Worm (Caenorhabditis elegans) whole organism, young adult: ENCODE measurements around the gene C18G1.8.

Experiments
- B0019.2 ChIP-seq: fragments of 200-800 bp; sonication (Bioruptor generic); conservative IDR thresholded peaks from 2 replicates; pipeline ENCODE4 v1.3.6; 2022; ENCODE audit warnings: missing genetic modification reagents, missing genetic modification characterization, missing compliant biosample characterization
- B0035.1 ChIP-seq: sonication (generic microtip); optimal IDR thresholded peaks from 2 replicates; lab custom pipeline; 2016; ENCODE audit warnings: missing genetic modification characterization, mild to moderate bottlenecking, missing compliant biosample characterization, missing genotype, missing genetic modification reagents
- B0336.3 ChIP-seq: fragments of 200-800 bp; sonication (Bioruptor generic); IDR thresholded peaks from 2 replicates; pipeline ENCODE4 v1.3.6; 2022; ENCODE audit warnings: missing genetic modification characterization, missing compliant biosample characterization
- C17E4.6 ChIP-seq: fragments of 200-800 bp; sonication (Bioruptor generic); IDR thresholded peaks from 2 replicates; pipeline ENCODE4 v1.3.6; 2022; ENCODE audit warnings: missing genetic modification reagents, missing genetic modification characterization, missing compliant biosample characterization
- F10E7.11 ChIP-seq: sonication (generic microtip); optimal IDR thresholded peaks from 2 replicates; lab custom pipeline; 2017; ENCODE audit warnings: mild to moderate bottlenecking, missing genetic modification characterization, moderate library complexity, missing compliant biosample characterization
- F22D6.2 ChIP-seq: sonication (generic microtip); optimal IDR thresholded peaks from 2 replicates; lab custom pipeline; 2016; ENCODE audit warnings: mild to moderate bottlenecking, missing genetic modification characterization, missing compliant biosample characterization
- F33H1.4 ChIP-seq: fragments of 200-800 bp; sonication (Bioruptor generic); IDR thresholded peaks from 2 replicates; pipeline ENCODE4 v1.3.6; 2022; ENCODE audit warnings: missing genetic modification reagents, missing genetic modification characterization, missing compliant biosample characterization
- F49E8.2 ChIP-seq: sonication (generic microtip); optimal IDR thresholded peaks from 3 replicates; lab custom pipeline; 2017; ENCODE audit warnings: missing genetic modification characterization, mild to moderate bottlenecking, missing compliant biosample characterization, antibody characterized with exemption, moderate library complexity; ENCODE audit not compliant: insufficient read depth
- F57A8.1 ChIP-seq: fragments of 200-800 bp; sonication (Bioruptor generic); optimal IDR thresholded peaks from 2 replicates; lab custom pipeline; 2018; ENCODE audit warnings: mild to moderate bottlenecking, missing genetic modification characterization, moderate library complexity, missing compliant biosample characterization
- Y53G8AR.9 ChIP-seq: fragments of 200-800 bp; sonication (Bioruptor generic); conservative IDR thresholded peaks from 2 replicates; pipeline ENCODE4 v1.3.6; 2022; ENCODE audit warnings: missing genetic modification reagents, missing genetic modification characterization, missing compliant biosample characterization
- Y67H2A.10 ChIP-seq: fragments of 200-800 bp; sonication (Bioruptor generic); conservative IDR thresholded peaks from 2 replicates; pipeline ENCODE4 v1.3.6; 2022; ENCODE audit warnings: missing genetic modification reagents, missing genetic modification characterization, missing compliant biosample characterization
- Y79H2A.3 ChIP-seq: fragments of 200-800 bp; sonication (Bioruptor generic); conservative IDR thresholded peaks from 2 replicates; pipeline ENCODE4 v1.3.6; 2022; ENCODE audit warnings: missing genetic modification reagents, missing genetic modification characterization, missing compliant biosample characterization
- akir-1 ChIP-seq: fragments of 200-800 bp; sonication (Bioruptor generic); optimal IDR thresholded peaks from 2 replicates; lab custom pipeline; 2018; ENCODE audit warnings: mild to moderate bottlenecking, missing genetic modification characterization, moderate library complexity, missing compliant biosample characterization
- aptf-2 ChIP-seq: fragments of 200-800 bp; sonication (Bioruptor generic); conservative IDR thresholded peaks from 2 replicates; pipeline ENCODE4 v1.3.6; 2022; ENCODE audit warnings: missing genetic modification reagents, missing genetic modification characterization, missing compliant biosample characterization
- atf-7 ChIP-seq: sonication (generic microtip); optimal IDR thresholded peaks from 2 replicates; lab custom pipeline; 2017; ENCODE audit warnings: mild to moderate bottlenecking, missing genetic modification characterization, missing compliant biosample characterization
- attf-5 ChIP-seq: fragments of 200-800 bp; sonication (Bioruptor generic); optimal IDR thresholded peaks from 2 replicates; lab custom pipeline; 2018; ENCODE audit warnings: mild to moderate bottlenecking, missing genetic modification characterization, missing compliant biosample characterization
- ccch-3 ChIP-seq: fragments of 200-800 bp; sonication (Bioruptor generic); optimal IDR thresholded peaks from 2 replicates; lab custom pipeline; 2018; ENCODE audit warnings: mild to moderate bottlenecking, missing genetic modification characterization, missing compliant biosample characterization
- cebp-1 ChIP-seq, 2 experiments: fragments of 200-800 bp in 1 of 2; sonication (Bioruptor generic) in 1 of 2; sonication (generic microtip) in 1 of 2; IDR thresholded peaks in 1 of 2; optimal IDR thresholded peaks in 1 of 2; 2 replicates each; pipeline versions ENCODE4 v1.3.6 to Lab custom; 2017 to 2022; ENCODE audit warnings: missing compliant biosample characterization in 2 of 2, missing genetic modification characterization in 2 of 2, mild to moderate bottlenecking in 1 of 2, missing genetic modification reagents in 1 of 2, moderate library complexity in 1 of 2
- ceh-58 ChIP-seq: fragments of 200-800 bp; sonication (Bioruptor generic); IDR thresholded peaks from 2 replicates; pipeline ENCODE4 v1.3.6; 2022; ENCODE audit warnings: missing genetic modification characterization, missing compliant biosample characterization
- dpff-1 ChIP-seq: sonication (generic microtip); optimal IDR thresholded peaks from 2 replicates; lab custom pipeline; 2017; ENCODE audit warnings: mild to moderate bottlenecking, missing genetic modification characterization, missing compliant biosample characterization
- efl-1 ChIP-seq: fragments of 150-350 bp; optimal IDR thresholded peaks from 2 replicates; lab custom pipeline; 2014; ENCODE audit warnings: missing biosample characterization, missing genetic modification reagents, missing genetic modification characterization
- egl-18 ChIP-seq: fragments of 200-800 bp; sonication (Bioruptor generic); IDR thresholded peaks from 2 replicates; pipeline ENCODE4 v1.3.6; 2022; ENCODE audit warnings: missing genetic modification reagents, missing genetic modification characterization, missing compliant biosample characterization
- egl-44 ChIP-seq: fragments of 200-800 bp; sonication (Bioruptor generic); IDR thresholded peaks from 2 replicates; pipeline ENCODE4 v1.3.6; 2022; ENCODE audit warnings: missing genetic modification reagents, missing genetic modification characterization, missing compliant biosample characterization
- fkh-3 ChIP-seq: sonication (generic microtip); optimal IDR thresholded peaks from 2 replicates; lab custom pipeline; 2016; ENCODE audit warnings: mild to moderate bottlenecking, missing genetic modification characterization, missing compliant biosample characterization
- hlh-12 ChIP-seq: sonication (generic microtip); optimal IDR thresholded peaks from 2 replicates; lab custom pipeline; 2016; ENCODE audit warnings: missing genetic modification characterization, missing compliant biosample characterization
- hrde-1 ChIP-seq: sonication (generic microtip); optimal IDR thresholded peaks from 2 replicates; lab custom pipeline; 2016; ENCODE audit warnings: missing genetic modification characterization, mild to moderate bottlenecking, missing compliant biosample characterization, moderate library complexity, missing genotype, missing genetic modification reagents, borderline replicate concordance
- let-526 ChIP-seq: fragments of 200-800 bp; sonication (Bioruptor generic); IDR thresholded peaks from 2 replicates; pipeline ENCODE4 v1.3.6; 2022; ENCODE audit warnings: missing genetic modification reagents, missing genetic modification characterization, missing compliant biosample characterization
- lin-26 ChIP-seq: fragments of 200-800 bp; sonication (Bioruptor generic); IDR thresholded peaks from 2 replicates; pipeline ENCODE4 v1.3.6; 2022; ENCODE audit warnings: missing genetic modification reagents, missing genetic modification characterization, missing compliant biosample characterization
- lin-35 ChIP-seq, 3 experiments: fragments of 150-350 bp in 2 of 3; sonication (generic microtip) in 1 of 3; optimal IDR thresholded peaks; 2 replicates each; lab custom pipeline; 2014 to 2018; ENCODE audit warnings: missing biosample characterization in 3 of 3, missing genetic modification characterization in 3 of 3, missing genetic modification reagents in 3 of 3
- lin-54 ChIP-seq: fragments of 200-800 bp; sonication (Bioruptor generic); optimal IDR thresholded peaks from 2 replicates; lab custom pipeline; 2018; ENCODE audit warnings: mild to moderate bottlenecking, missing genetic modification characterization, missing compliant biosample characterization
- lir-1 ChIP-seq: fragments of 200-800 bp; sonication (Bioruptor generic); conservative IDR thresholded peaks from 2 replicates; pipeline ENCODE4 v1.3.6; 2022; ENCODE audit warnings: missing genetic modification reagents, missing genetic modification characterization, missing compliant biosample characterization
- madf-8 ChIP-seq: fragments of 200-800 bp; sonication (Bioruptor generic); conservative IDR thresholded peaks from 2 replicates; pipeline ENCODE4 v1.3.6; 2022; ENCODE audit warnings: missing genetic modification reagents, missing genetic modification characterization, missing compliant biosample characterization
- nfyb-1 ChIP-seq: fragments of 200-800 bp; sonication (Bioruptor generic); IDR thresholded peaks from 2 replicates; pipeline ENCODE4 v1.3.6; 2022; ENCODE audit warnings: missing genetic modification reagents, missing genetic modification characterization, missing compliant biosample characterization
- nhr-120 ChIP-seq: fragments of 200-800 bp; sonication (Bioruptor generic); IDR thresholded peaks from 2 replicates; pipeline ENCODE4 v1.3.6; 2022; ENCODE audit warnings: missing genetic modification characterization, missing compliant biosample characterization
- nhr-90 ChIP-seq: sonication (generic microtip); optimal IDR thresholded peaks from 2 replicates; lab custom pipeline; 2016; ENCODE audit warnings: missing genotype, mild to moderate bottlenecking, missing genetic modification characterization, missing compliant biosample characterization
- pha-4 ChIP-seq: fragments of 150-350 bp; sonication (generic microtip); optimal IDR thresholded peaks from 2 replicates; lab custom pipeline; 2014; ENCODE audit warnings: missing biosample characterization, missing genetic modification reagents, missing genetic modification characterization
- rcor-1 ChIP-seq: fragments of 200-800 bp; sonication (Bioruptor generic); IDR thresholded peaks from 2 replicates; pipeline ENCODE4 v1.3.6; 2022; ENCODE audit warnings: missing genetic modification reagents, missing genetic modification characterization, missing compliant biosample characterization
- sdz-38 ChIP-seq: sonication (generic microtip); optimal IDR thresholded peaks from 2 replicates; lab custom pipeline; 2016; ENCODE audit warnings: missing genotype, missing genetic modification characterization, missing compliant biosample characterization
- snpc-1.1 ChIP-seq: sonication (generic microtip); optimal IDR thresholded peaks from 2 replicates; lab custom pipeline; 2017; ENCODE audit warnings: missing genetic modification characterization, mild to moderate bottlenecking, missing compliant biosample characterization, antibody characterized with exemption, moderate library complexity, missing genotype, missing genetic modification reagents; ENCODE audit not compliant: insufficient read depth
- xnd-1 ChIP-seq: sonication (generic microtip); optimal IDR thresholded peaks from 2 replicates; lab custom pipeline; 2016; ENCODE audit warnings: missing genotype, missing genetic modification reagents, missing genetic modification characterization, missing compliant biosample characterization
- zfh-2 ChIP-seq: fragments of 200-800 bp; sonication (Bioruptor generic); conservative IDR thresholded peaks from 2 replicates; pipeline ENCODE4 v1.3.6; 2022; ENCODE audit warnings: missing genetic modification reagents, missing genetic modification characterization, missing compliant biosample characterization
- zim-3 ChIP-seq: sonication (generic microtip); optimal IDR thresholded peaks from 2 replicates; lab custom pipeline; 2017; ENCODE audit warnings: mild to moderate bottlenecking, missing genetic modification characterization, moderate library complexity, missing compliant biosample characterization
- ztf-22 ChIP-seq: fragments of 200-800 bp; sonication (Bioruptor generic); optimal IDR thresholded peaks from 2 replicates; lab custom pipeline; 2018; ENCODE audit warnings: mild to moderate bottlenecking, missing genetic modification characterization, moderate library complexity, missing compliant biosample characterization
- ztf-25 ChIP-seq: fragments of 200-800 bp; sonication (Bioruptor generic); IDR thresholded peaks from 2 replicates; pipeline ENCODE4 v1.3.6; 2022; ENCODE audit warnings: missing genetic modification reagents, missing genetic modification characterization, missing compliant biosample characterization

The C18G1.8 gene

DNA sequence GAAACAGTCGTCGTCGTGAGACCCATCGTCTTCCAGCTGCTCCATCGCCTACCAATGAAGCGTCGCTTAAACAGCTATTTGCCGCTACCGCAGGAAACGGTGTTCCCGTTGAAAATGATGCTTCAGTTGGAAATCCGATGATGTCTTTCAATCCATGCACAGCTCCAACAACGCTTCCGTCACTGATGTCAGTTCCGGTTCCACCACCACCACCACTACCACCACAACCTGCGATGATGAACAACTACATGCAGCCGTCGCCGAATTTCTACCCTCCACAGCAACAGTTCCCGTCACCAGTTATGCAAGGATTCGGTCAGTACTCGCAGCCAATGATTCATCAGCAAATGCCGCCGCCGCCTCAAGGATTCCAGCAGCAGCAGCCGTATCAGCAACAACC is 32.4 kb downstream of the C18G1.8 start:
- TF ChIP-seq zfh-2 (peak; percentile 58; the same call in 1 of the 2 replicates), B0019.2 (no peak), nfyb-1 (GFP tag; lab: Robert Waterston, UW) (0 out of 2 replicates have a peak, but pooled peaks have one; percentile 58)

DNA sequence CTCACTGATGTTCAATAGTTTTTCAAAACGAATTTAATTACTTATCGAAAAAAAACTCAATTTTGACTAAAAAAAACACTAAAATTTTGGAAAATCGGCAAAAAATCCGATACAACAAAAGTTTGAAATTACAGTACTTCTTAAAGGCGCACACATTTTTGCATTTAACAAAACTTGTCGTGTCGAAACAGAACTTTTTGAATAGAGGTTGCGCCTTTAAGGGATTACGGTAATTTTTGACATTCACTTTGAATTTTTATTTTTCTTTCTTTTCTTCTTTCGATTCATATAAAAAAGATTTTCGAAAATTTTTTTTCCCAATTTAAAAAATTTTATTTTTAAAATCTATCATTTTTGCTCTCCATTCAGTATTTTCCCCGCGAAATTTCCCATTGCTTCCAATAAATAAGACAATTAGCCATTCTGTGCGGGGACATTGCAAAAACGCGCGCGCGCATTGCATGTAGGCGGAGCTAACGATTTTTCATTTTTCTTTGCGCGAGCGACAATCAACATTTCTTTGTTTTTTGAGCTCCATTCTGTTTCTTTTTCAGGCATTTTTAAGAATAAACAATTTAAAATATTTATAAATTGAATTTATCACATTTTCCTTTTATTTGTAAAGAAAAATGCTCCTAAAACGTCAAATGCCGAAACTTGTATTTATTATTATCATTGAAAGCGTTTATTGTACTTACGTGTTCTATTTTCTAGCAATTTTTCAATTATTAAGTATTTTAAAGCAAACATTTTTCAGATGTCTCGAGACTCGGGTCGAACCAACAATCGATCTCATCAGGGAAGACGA is 35.0 kb downstream of the C18G1.8 start, which contains the start of gene F39G3.3:
F39G3.3 (plus strand) TSS at position 758 of the 808 bp plus-strand sequence.
- TF ChIP-seq lin-26 (GFP tag; lab: Robert Waterston, UW) (no peak), F33H1.4 (GFP tag; lab: Robert Waterston, UW) (peak; percentile 88), akir-1 (GFP tag; lab: Kevin White, UChicago) (no peak), F10E7.11 (tag; lab: Kevin White, UChicago) (no peak), lin-54 (GFP tag; lab: Kevin White, UChicago) (peak; percentile 83), hlh-12 (tag; lab: Kevin White, UChicago) (no peak), sdz-38 (tag; lab: Kevin White, UChicago) (no peak), efl-1 (GFP tag; lab: Kevin White, UChicago) (peak; percentile 77), ztf-22 (GFP tag; lab: Kevin White, UChicago) (no peak), madf-8 (peak; percentile 84), xnd-1 (tag; lab: Kevin White, UChicago) (peak; percentile 97), hrde-1 (tag; lab: Kevin White, UChicago) (peak; percentile 79), Y79H2A.3 (0 out of 2 replicates have a peak, but pooled peaks have one; percentile 24), nhr-90 (tag; lab: Kevin White, UChicago) (no peak), F49E8.2 (tag; lab: Kevin White, UChicago) (peak; percentile 25), cebp-1 (GFP tag; IDR thresholded peaks at IDR 0.05; lab: Robert Waterston, UW) (no peak), cebp-1 (tag; optimal IDR thresholded peaks at IDR 0.05; lab: Kevin White, UChicago) (peak; percentile 62), ceh-58 (GFP tag; lab: Robert Waterston, UW) (no peak), B0035.1 (tag; lab: Kevin White, UChicago) (no peak), ztf-25 (GFP tag; lab: Robert Waterston, UW) (no peak), nhr-120 (GFP tag; lab: Robert Waterston, UW) (no peak), egl-18 (no peak), fkh-3 (tag; lab: Kevin White, UChicago) (no peak), Y53G8AR.9 (GFP tag; lab: Robert Waterston, UW) (no peak), F57A8.1 (GFP tag; lab: Kevin White, UChicago) (no peak), dpff-1 (tag; lab: Kevin White, UChicago) (no peak), attf-5 (peak; percentile 38), B0019.2 (no peak), rcor-1 (GFP tag; lab: Robert Waterston, UW) (no peak), atf-7 (tag; lab: Kevin White, UChicago) (no peak), lir-1 (GFP tag; lab: Robert Waterston, UW) (peak; percentile 40; the same call in 1 of the 2 replicates), lin-35 (GFP tag; optimal IDR thresholded peaks at IDR 0.05; lab: Kevin White, UChicago) (peak in 1 of 3 experiments; percentile 38), B0336.3 (GFP tag; lab: Robert Waterston, UW) (peak; percentile 77), aptf-2 (GFP tag; lab: Robert Waterston, UW) (no peak), let-526 (GFP tag; lab: Robert Waterston, UW) (no peak), Y67H2A.10 (GFP tag; lab: Robert Waterston, UW) (no peak), pha-4 (tag; lab: Kevin White, UChicago) (no peak), ccch-3 (GFP tag; lab: Kevin White, UChicago) (no peak), zim-3 (tag; lab: Kevin White, UChicago) (no peak), F22D6.2 (no peak), C17E4.6 (GFP tag; lab: Robert Waterston, UW) (peak; percentile 55; the same call in 1 of the 2 replicates), egl-44 (GFP tag; lab: Robert Waterston, UW) (no peak), snpc-1.1 (tag; lab: Kevin White, UChicago) (no peak)
